Worm (Caenorhabditis elegans) whole organism, late embryonic: ENCODE measurements around the gene ctbp-1.

Experiments used
- K09A11.1 ChIP-seq: sonication (generic microtip); optimal IDR thresholded peaks from 2 replicates; lab custom pipeline; 2017; ENCODE audit warnings: antibody characterized with exemption, mild to moderate bottlenecking, missing genetic modification characterization, missing compliant biosample characterization; ENCODE audit not compliant: insufficient read depth
- ceh-22 ChIP-seq: sonication (generic microtip); optimal IDR thresholded peaks from 2 replicates; lab custom pipeline; 2017; ENCODE audit warnings: missing biosample characterization, missing genetic modification characterization
- che-1 ChIP-seq: sonication (generic microtip); optimal IDR thresholded peaks from 2 replicates; lab custom pipeline; 2016; ENCODE audit warnings: mild to moderate bottlenecking, missing genetic modification characterization, missing compliant biosample characterization
- elt-2 ChIP-seq: sonication (generic microtip); optimal IDR thresholded peaks from 2 replicates; lab custom pipeline; 2016; ENCODE audit warnings: missing genetic modification reagents, missing genetic modification characterization, missing compliant biosample characterization
- fkh-10 ChIP-seq: fragments of 150-350 bp; optimal IDR thresholded peaks from 2 replicates; lab custom pipeline; 2014; ENCODE audit warnings: missing biosample characterization, missing genetic modification reagents, missing genetic modification characterization
- hlh-30 ChIP-seq: sonication (generic microtip); optimal IDR thresholded peaks from 2 replicates; lab custom pipeline; 2017; ENCODE audit warnings: antibody characterized with exemption, missing genetic modification characterization, missing compliant biosample characterization; ENCODE audit not compliant: insufficient read depth
- hlh-8 ChIP-seq: sonication (generic microtip); optimal IDR thresholded peaks from 2 replicates; lab custom pipeline; 2016; ENCODE audit warnings: missing genotype, missing genetic modification characterization, missing compliant biosample characterization
- madf-2 ChIP-seq: sonication (generic microtip); optimal IDR thresholded peaks from 2 replicates; lab custom pipeline; 2017; ENCODE audit warnings: missing genetic modification characterization, missing compliant biosample characterization
- odd-2 ChIP-seq: sonication (generic microtip); optimal IDR thresholded peaks from 2 replicates; lab custom pipeline; 2017; ENCODE audit warnings: antibody characterized with exemption, mild to moderate bottlenecking, missing genetic modification characterization, missing compliant biosample characterization
- pha-4 ChIP-seq: fragments of 150-350 bp; optimal IDR thresholded peaks from 2 replicates; lab custom pipeline; 2018; ENCODE audit warnings: missing biosample characterization, missing genetic modification reagents, missing genetic modification characterization
- pqm-1 ChIP-seq: sonication (generic microtip); optimal IDR thresholded peaks from 2 replicates; lab custom pipeline; 2016; ENCODE audit warnings: missing genetic modification characterization, missing compliant biosample characterization
- syd-9 ChIP-seq: sonication (generic microtip); optimal IDR thresholded peaks from 2 replicates; lab custom pipeline; 2016; ENCODE audit warnings: mild to moderate bottlenecking, missing genetic modification characterization, moderate library complexity, missing compliant biosample characterization

ce11 chrX:5839143-5839542 is 23.4 kb upstream of the ctbp-1 start:
- TF ChIP-seq pqm-1 (tag; lab: Kevin White, UChicago) (no peak), madf-2 (tag; lab: Kevin White, UChicago) (no peak), odd-2 (no peak), hlh-30 (tag; lab: Kevin White, UChicago) (no peak), elt-2 (tag; lab: Kevin White, UChicago) (no peak), fkh-10 (GFP tag; lab: Kevin White, UChicago) (no peak), che-1 (tag; lab: Kevin White, UChicago) (no peak), hlh-8 (tag; lab: Kevin White, UChicago) (no peak), ceh-22 (tag; lab: Kevin White, UChicago) (no peak), K09A11.1 (tag; lab: Kevin White, UChicago) (no peak), pha-4 (no peak), syd-9 (no peak)
